Worm (Caenorhabditis elegans) whole organism, L2 larva: ENCODE data around the gene mrps-24.

Experiments
- F13H6.1 ChIP-seq: sonication (generic microtip); optimal IDR thresholded peaks from 2 replicates; lab custom pipeline; 2016; ENCODE audit warnings: missing genetic modification characterization, missing compliant biosample characterization
- Y55F3AM.14 ChIP-seq: fragments of 200-800 bp; sonication (Bioruptor generic); optimal IDR thresholded peaks from 2 replicates; lab custom pipeline; 2018; ENCODE audit warnings: mild to moderate bottlenecking, missing genetic modification characterization, missing compliant biosample characterization
- blmp-1 ChIP-seq: sonication (generic microtip); optimal IDR thresholded peaks from 2 replicates; lab custom pipeline; 2017; ENCODE audit warnings: missing genetic modification characterization, mild to moderate bottlenecking, missing compliant biosample characterization, antibody characterized with exemption, moderate library complexity; ENCODE audit not compliant: insufficient read depth
- ceh-82 ChIP-seq: fragments of 150-350 bp; optimal IDR thresholded peaks from 2 replicates; lab custom pipeline; 2014; ENCODE audit warnings: missing biosample characterization, missing genetic modification characterization
- dmd-4 ChIP-seq: sonication (generic microtip); optimal IDR thresholded peaks from 2 replicates; lab custom pipeline; 2017; ENCODE audit warnings: missing biosample characterization, missing genetic modification characterization
- elt-1 ChIP-seq: fragments of 150-350 bp; optimal IDR thresholded peaks from 2 replicates; lab custom pipeline; 2014; ENCODE audit warnings: missing biosample characterization, missing genetic modification characterization
- elt-3 ChIP-seq: sonication (generic microtip); optimal IDR thresholded peaks from 2 replicates; lab custom pipeline; 2017; ENCODE audit warnings: missing biosample characterization, missing genetic modification characterization
- fos-1 ChIP-seq: fragments of 150-350 bp; optimal IDR thresholded peaks from 2 replicates; lab custom pipeline; 2014; ENCODE audit warnings: missing biosample characterization, missing genetic modification characterization
- gmeb-1 ChIP-seq: fragments of 150-350 bp; optimal IDR thresholded peaks from 2 replicates; lab custom pipeline; 2014; ENCODE audit warnings: missing biosample characterization, missing genetic modification characterization
- lin-11 ChIP-seq: fragments of 150-350 bp; sonication (generic microtip); optimal IDR thresholded peaks from 2 replicates; lab custom pipeline; 2014; ENCODE audit warnings: missing biosample characterization, missing genetic modification characterization, inconsistent platforms, mixed read lengths
- lin-13 ChIP-seq: fragments of 150-350 bp; optimal IDR thresholded peaks from 2 replicates; lab custom pipeline; 2014; ENCODE audit warnings: missing biosample characterization, missing genetic modification reagents, missing genetic modification characterization
- lsy-2 ChIP-seq, 2 experiments: fragments of 150-350 bp in 1 of 2; sonication (generic microtip) in 1 of 2; optimal IDR thresholded peaks; 2 replicates each; lab custom pipeline; 2014 to 2017; ENCODE audit warnings: missing biosample characterization in 2 of 2, missing genetic modification characterization in 2 of 2
- mab-5 ChIP-seq: fragments of 150-350 bp; optimal IDR thresholded peaks from 2 replicates; lab custom pipeline; 2014; ENCODE audit warnings: missing biosample characterization, missing genetic modification characterization
- mbf-1 ChIP-seq: sonication (generic microtip); optimal IDR thresholded peaks from 2 replicates; lab custom pipeline; 2017; ENCODE audit warnings: missing biosample characterization, missing genetic modification characterization
- mdl-1 ChIP-seq, 2 experiments: fragments of 150-350 bp in 1 of 2; sonication (generic microtip) in 1 of 2; optimal IDR thresholded peaks; 2 replicates each; lab custom pipeline; 2017; ENCODE audit warnings: missing biosample characterization in 2 of 2, missing genetic modification characterization in 2 of 2
- nhr-11 ChIP-seq: fragments of 150-350 bp; optimal IDR thresholded peaks from 2 replicates; lab custom pipeline; 2014; ENCODE audit warnings: missing biosample characterization, missing genetic modification characterization
- nhr-12 ChIP-seq: fragments of 150-350 bp; optimal IDR thresholded peaks from 2 replicates; lab custom pipeline; 2014; ENCODE audit warnings: missing biosample characterization, missing genetic modification characterization
- nhr-129 ChIP-seq: fragments of 150-350 bp; optimal IDR thresholded peaks from 2 replicates; lab custom pipeline; 2014; ENCODE audit warnings: missing biosample characterization, missing genetic modification characterization
- nhr-21 ChIP-seq: fragments of 150-350 bp; optimal IDR thresholded peaks from 2 replicates; lab custom pipeline; 2014; ENCODE audit warnings: missing biosample characterization, missing genetic modification characterization
- nhr-23 ChIP-seq: fragments of 150-350 bp; optimal IDR thresholded peaks from 2 replicates; lab custom pipeline; 2014; ENCODE audit warnings: missing biosample characterization, missing genetic modification reagents, missing genetic modification characterization
- nhr-237 ChIP-seq: fragments of 150-350 bp; optimal IDR thresholded peaks from 2 replicates; lab custom pipeline; 2014; ENCODE audit warnings: missing biosample characterization, missing genetic modification characterization
- nhr-6 ChIP-seq: fragments of 150-350 bp; optimal IDR thresholded peaks from 2 replicates; lab custom pipeline; 2014; ENCODE audit warnings: missing biosample characterization, missing genetic modification characterization
- sem-4 ChIP-seq: fragments of 150-350 bp; optimal IDR thresholded peaks from 2 replicates; lab custom pipeline; 2014; ENCODE audit warnings: missing biosample characterization, missing genetic modification reagents, missing genetic modification characterization
- skn-1 ChIP-seq: sonication (generic microtip); optimal IDR thresholded peaks from 2 replicates; lab custom pipeline; 2017; ENCODE audit warnings: missing biosample characterization, missing genetic modification characterization
- sma-3 ChIP-seq: sonication (generic microtip); optimal IDR thresholded peaks from 2 replicates; lab custom pipeline; 2016; ENCODE audit warnings: missing genetic modification reagents, missing genetic modification characterization, missing compliant biosample characterization
- unc-39 ChIP-seq: fragments of 150-350 bp; optimal IDR thresholded peaks from 2 replicates; lab custom pipeline; 2014; ENCODE audit warnings: missing biosample characterization, missing genetic modification characterization
- unc-55 ChIP-seq: fragments of 150-350 bp; sonication (generic microtip); optimal IDR thresholded peaks from 3 replicates; lab custom pipeline; 2014; ENCODE audit warnings: missing biosample characterization, missing genetic modification reagents, missing genetic modification characterization
- unc-62 ChIP-seq: fragments of 150-350 bp; optimal IDR thresholded peaks from 2 replicates; lab custom pipeline; 2014; ENCODE audit warnings: missing biosample characterization, missing genetic modification reagents, missing genetic modification characterization
- zag-1 ChIP-seq: fragments of 150-350 bp; optimal IDR thresholded peaks from 2 replicates; lab custom pipeline; 2014; ENCODE audit warnings: missing biosample characterization, missing genetic modification characterization
- ztf-1 ChIP-seq: fragments of 200-800 bp; sonication (Bioruptor generic); conservative IDR thresholded peaks from 2 replicates; pipeline ENCODE4 v1.3.6; 2022; ENCODE audit warnings: missing genetic modification characterization, missing compliant biosample characterization
- ztf-11 ChIP-seq: sonication (generic microtip); optimal IDR thresholded peaks from 2 replicates; lab custom pipeline; 2017; ENCODE audit warnings: missing biosample characterization, missing genetic modification characterization

mrps-24 gene

ce11 chrIV:7722806-7723205, 13.0 kb downstream of the mrps-24 start, which contains the start of gene C50F7.6:
TSS of gene C50F7.6 (minus strand) at chrIV:7723199.
- TF ChIP-seq nhr-129 (tag; lab: Kevin White, UChicago) (no peak), mdl-1 (tag; optimal IDR thresholded peaks at IDR 0.05; lab: Kevin White, UChicago) (no peak), sem-4 (tag; lab: Kevin White, UChicago) (no peak), zag-1 (tag; lab: Kevin White, UChicago) (no peak), fos-1 (tag; lab: Kevin White, UChicago) (no peak), unc-55 (GFP tag; lab: Kevin White, UChicago) (no peak), lin-11 (tag; lab: Kevin White, UChicago) (no peak), nhr-12 (tag; lab: Kevin White, UChicago) (no peak), elt-1 (tag; lab: Kevin White, UChicago) (no peak), ceh-82 (tag; lab: Kevin White, UChicago) (no peak), mbf-1 (tag; lab: Kevin White, UChicago) (no peak), nhr-21 (tag; lab: Kevin White, UChicago) (no peak), nhr-6 (tag; lab: Kevin White, UChicago) (no peak), blmp-1 (tag; lab: Kevin White, UChicago) (no peak), nhr-237 (tag; lab: Kevin White, UChicago) (no peak), nhr-11 (tag; lab: Kevin White, UChicago) (no peak), lin-13 (GFP tag; lab: Kevin White, UChicago) (no peak), sma-3 (GFP tag; lab: Kevin White, UChicago) (no peak)
- TF ChIP-seq, all 48 proteins: peak for 0

ce11 chrIV:7723555-7723954, 13.7 kb downstream of the mrps-24 start:
- peak; percentile 24 for TF ChIP-seq F13H6.1 (tag; lab: Kevin White, UChicago)
- TF ChIP-seq unc-39 (tag; lab: Kevin White, UChicago): no peak
- no peak for TF ChIP-seq sem-4 (tag; lab: Kevin White, UChicago)
- TF ChIP-seq elt-3 (tag; lab: Kevin White, UChicago): no peak
- peak in 1 of 2 experiments; percentile 20 for TF ChIP-seq lsy-2 (tag; optimal IDR thresholded peaks at IDR 0.05; lab: Kevin White, UChicago)
- peak; percentile 48 for TF ChIP-seq mab-5 (tag; lab: Kevin White, UChicago)

- TF ChIP-seq nhr-23 (tag; lab: Kevin White, UChicago) (no peak), unc-55 (GFP tag; lab: Kevin White, UChicago) (peak; percentile 32), elt-1 (tag; lab: Kevin White, UChicago) (no peak), skn-1 (tag; lab: Kevin White, UChicago) (no peak), ztf-1 (no peak), nhr-12 (tag; lab: Kevin White, UChicago) (no peak), mbf-1 (tag; lab: Kevin White, UChicago) (no peak), sma-3 (GFP tag; lab: Kevin White, UChicago) (no peak), mab-5 (tag; lab: Kevin White, UChicago) (peak; percentile 64)
- TF ChIP-seq, all 48 proteins: peak for 2
Observed at ce11 chrIV:7724912-7725311, 15.1 kb downstream of the mrps-24 start.

ce11 chrIV:7726325-7726724, 16.5 kb downstream of the mrps-24 start, which contains the start of gene C50F7.5:
TSS of gene C50F7.5 (plus strand) at chrIV:7726719.
- TF ChIP-seq fos-1 (tag; lab: Kevin White, UChicago): peak; percentile 71
- TF ChIP-seq nhr-11 (tag; lab: Kevin White, UChicago): no peak
- TF ChIP-seq, all 48 proteins: peak for 1

ce11 chrIV:7727258-7727657, 17.4 kb downstream of the mrps-24 start:
- TF ChIP-seq gmeb-1: no peak
- no peak for TF ChIP-seq nhr-21 (tag; lab: Kevin White, UChicago)
- TF ChIP-seq ceh-82 (tag; lab: Kevin White, UChicago): no peak
- TF ChIP-seq nhr-6 (tag; lab: Kevin White, UChicago): no peak
- no peak for TF ChIP-seq ztf-11 (tag; lab: Kevin White, UChicago)
- no peak for TF ChIP-seq dmd-4 (tag; lab: Kevin White, UChicago)
- no peak for TF ChIP-seq Y55F3AM.14
- TF ChIP-seq nhr-237 (tag; lab: Kevin White, UChicago): no peak

ce11 chrIV:7728402-7728963, 18.6 kb downstream of the mrps-24 start, which contains the start of gene sucg-1:
TSS of gene sucg-1 (plus strand) at chrIV:7728913.
- TF ChIP-seq unc-62 (no peak), unc-55 (GFP tag; lab: Kevin White, UChicago) (peak; percentile 50)
